Fruit fly (Drosophila melanogaster): Measurements from ENCODE around the gene CG7573.

- TF ChIP-seq dl (GFP tag; optimal IDR thresholded peaks at IDR 0.05; ENCODE audit: insufficient read depth in 1 of 2, partially characterized antibody in 2 of 2) (no peak), CG9705 (GFP tag; optimal IDR thresholded peaks at IDR 0.05) (no peak), psq (GFP tag; optimal IDR thresholded peaks at IDR 0.05) (no peak), brk (GFP tag; optimal IDR thresholded peaks at IDR 0.05) (no peak), ey (GFP tag; optimal IDR thresholded peaks at IDR 0.05) (no peak), br (GFP tag; optimal IDR thresholded peaks at IDR 0.05) (no peak)
Measured at dm6 chr3L:11306145-11307031, 5.2 kb upstream of the CG7573 start.
